Worm (Caenorhabditis elegans) whole organism, L4/young adult: ENCODE results near the gene F52C6.4.

Source experiments
- W03F9.2 ChIP-seq: fragments of 150-350 bp; optimal IDR thresholded peaks from 2 replicates; lab custom pipeline; 2014; ENCODE audit warnings: missing biosample characterization, missing genetic modification characterization
- dao-5 ChIP-seq: sonication (generic microtip); optimal IDR thresholded peaks from 2 replicates; lab custom pipeline; 2016; ENCODE audit warnings: missing genotype, missing genetic modification characterization, moderate library complexity, missing compliant biosample characterization
- him-1 ChIP-seq: sonication (generic microtip); optimal IDR thresholded peaks from 2 replicates; lab custom pipeline; 2016; ENCODE audit warnings: missing genotype, missing genetic modification reagents, missing genetic modification characterization, missing compliant biosample characterization

- no peak for TF ChIP-seq him-1
- no peak for TF ChIP-seq dao-5 (tag; lab: Kevin White, UChicago)
- TF ChIP-seq W03F9.2 (tag; lab: Kevin White, UChicago): no peak
Measured at ce11 chrII:1928578-1928977, 5.6 kb downstream of the F52C6.4 start.
